Worm (Caenorhabditis elegans) whole organism, L4 larva: ENCODE measurements around the gene R08A2.7.
A peak's percentile ranks its signal among the peaks of the same experiment; 100 is the strongest.
"Not testable (repeated sequence)": the region's sequence is repeated elsewhere in the genome, so short reads cannot be mapped to it uniquely, and the experiment has no call there.

Source experiments
- T20F7.1 ChIP-seq: fragments of 200-800 bp; sonication (Bioruptor generic); optimal IDR thresholded peaks from 2 replicates; lab custom pipeline; 2018; ENCODE audit warnings: mild to moderate bottlenecking, missing genetic modification characterization, missing compliant biosample characterization
- Y48G9A.11 ChIP-seq: fragments of 200-800 bp; sonication (Bioruptor generic); IDR thresholded peaks from 2 replicates; pipeline ENCODE4 v1.3.6; 2022; ENCODE audit warnings: missing genetic modification reagents, missing genetic modification characterization, missing compliant biosample characterization
- Y75B8A.6 ChIP-seq: fragments of 200-800 bp; sonication (Bioruptor generic); IDR thresholded peaks from 2 replicates; pipeline ENCODE4 v1.3.6; 2022; ENCODE audit warnings: missing genetic modification reagents, missing genetic modification characterization, missing compliant biosample characterization
- aha-1 ChIP-seq: fragments of 150-350 bp; peaks from one replicate; lab custom pipeline; 2014; ENCODE audit warnings: missing biosample characterization, missing genetic modification characterization
- attf-4 ChIP-seq: sonication (generic microtip); optimal IDR thresholded peaks from 3 replicates; lab custom pipeline; 2017; ENCODE audit warnings: missing biosample characterization, missing genetic modification characterization
- ceh-20 ChIP-seq: fragments of 200-800 bp; sonication (Bioruptor generic); IDR thresholded peaks from 2 replicates; pipeline ENCODE4 v1.3.6; 2022; ENCODE audit warnings: missing genetic modification reagents, missing genetic modification characterization, missing compliant biosample characterization
- ctbp-1 ChIP-seq: fragments of 200-800 bp; sonication (Bioruptor generic); IDR thresholded peaks from 2 replicates; pipeline ENCODE4 v1.3.6; 2022; ENCODE audit warnings: missing genetic modification reagents, missing genetic modification characterization, missing compliant biosample characterization
- daf-16 ChIP-seq, 3 experiments: sonication (generic microtip); optimal IDR thresholded peaks; 2 replicates each; lab custom pipeline; 2016 to 2017; ENCODE audit warnings: missing genetic modification characterization in 3 of 3, missing genetic modification reagents in 3 of 3, mild to moderate bottlenecking in 2 of 3, missing compliant biosample characterization in 2 of 3, missing biosample characterization in 1 of 3, moderate library complexity in 1 of 3
- dmd-6 ChIP-seq: fragments of 200-800 bp; sonication (Bioruptor generic); IDR thresholded peaks from 2 replicates; pipeline ENCODE4 v1.3.6; 2022; ENCODE audit warnings: missing genetic modification reagents, missing genetic modification characterization, missing compliant biosample characterization
- dmd-9 ChIP-seq: fragments of 200-800 bp; sonication (Bioruptor generic); IDR thresholded peaks from 2 replicates; pipeline ENCODE4 v1.3.6; 2022; ENCODE audit warnings: missing genetic modification reagents, missing genetic modification characterization, missing compliant biosample characterization
- dpl-1 ChIP-seq: fragments of 150-350 bp; optimal IDR thresholded peaks from 2 replicates; lab custom pipeline; 2014; ENCODE audit warnings: missing biosample characterization, missing genetic modification reagents, missing genetic modification characterization
- dve-1 ChIP-seq: sonication (generic microtip); optimal IDR thresholded peaks from 2 replicates; lab custom pipeline; 2017; ENCODE audit warnings: antibody characterized with exemption, mild to moderate bottlenecking, missing genetic modification characterization, missing compliant biosample characterization; ENCODE audit not compliant: insufficient read depth
- egl-43 ChIP-seq: fragments of 200-800 bp; sonication (Bioruptor generic); IDR thresholded peaks from 2 replicates; pipeline ENCODE4 v1.3.6; 2022; ENCODE audit warnings: missing genetic modification reagents, missing genetic modification characterization, missing compliant biosample characterization
- hlh-11 ChIP-seq: fragments of 200-800 bp; sonication (Bioruptor generic); optimal IDR thresholded peaks from 2 replicates; lab custom pipeline; 2018; ENCODE audit warnings: mild to moderate bottlenecking, missing genetic modification characterization, missing compliant biosample characterization
- hlh-30 ChIP-seq: sonication (generic microtip); optimal IDR thresholded peaks from 2 replicates; lab custom pipeline; 2017; ENCODE audit warnings: antibody characterized with exemption, mild to moderate bottlenecking, missing genetic modification characterization, missing compliant biosample characterization; ENCODE audit not compliant: insufficient read depth
- lin-13 ChIP-seq: fragments of 150-350 bp; optimal IDR thresholded peaks from 2 replicates; lab custom pipeline; 2014; ENCODE audit warnings: missing biosample characterization, missing genetic modification reagents, missing genetic modification characterization
- lin-15B ChIP-seq: fragments of 150-350 bp; sonication (generic microtip); optimal IDR thresholded peaks from 3 replicates; lab custom pipeline; 2014; ENCODE audit warnings: missing biosample characterization, missing genetic modification characterization
- lsy-2 ChIP-seq, 2 experiments: fragments of 150-350 bp in 1 of 2; sonication (generic microtip) in 1 of 2; optimal IDR thresholded peaks; 2 replicates each; lab custom pipeline; 2014 to 2017; ENCODE audit warnings: missing biosample characterization in 2 of 2, missing genetic modification characterization in 2 of 2
- mdt-29 ChIP-seq: fragments of 200-800 bp; sonication (Bioruptor generic); IDR thresholded peaks from 2 replicates; pipeline ENCODE4 v1.3.6; 2022; ENCODE audit warnings: missing genetic modification reagents, missing genetic modification characterization, missing compliant biosample characterization
- mes-2 ChIP-seq: sonication (generic microtip); optimal IDR thresholded peaks from 2 replicates; lab custom pipeline; 2016; ENCODE audit warnings: missing genotype, mild to moderate bottlenecking, missing genetic modification characterization, missing compliant biosample characterization; ENCODE audit not compliant: poor library complexity, severe bottlenecking
- nhr-111 ChIP-seq: fragments of 200-800 bp; sonication (Bioruptor generic); optimal IDR thresholded peaks from 2 replicates; lab custom pipeline; 2018; ENCODE audit warnings: mild to moderate bottlenecking, missing genetic modification characterization, missing compliant biosample characterization
- nhr-28 ChIP-seq: fragments of 150-350 bp; optimal IDR thresholded peaks from 2 replicates; lab custom pipeline; 2014; ENCODE audit warnings: missing biosample characterization, missing genetic modification characterization
- nhr-48 ChIP-seq: sonication (generic microtip); optimal IDR thresholded peaks from 2 replicates; lab custom pipeline; 2016; ENCODE audit warnings: mild to moderate bottlenecking, missing genetic modification characterization, missing compliant biosample characterization
- nhr-6 ChIP-seq: fragments of 150-350 bp; optimal IDR thresholded peaks from 2 replicates; lab custom pipeline; 2014; ENCODE audit warnings: missing biosample characterization, missing genetic modification characterization
- nhr-77 ChIP-seq: fragments of 150-350 bp; optimal IDR thresholded peaks from 2 replicates; lab custom pipeline; 2014; ENCODE audit warnings: missing biosample characterization, missing genetic modification characterization
- php-3 ChIP-seq: fragments of 200-800 bp; sonication (Bioruptor generic); IDR thresholded peaks from 2 replicates; pipeline ENCODE4 v1.3.6; 2022; ENCODE audit warnings: missing genetic modification reagents, missing genetic modification characterization, missing compliant biosample characterization
- pqm-1 ChIP-seq: sonication (generic microtip); optimal IDR thresholded peaks from 2 replicates; lab custom pipeline; 2017; ENCODE audit warnings: missing biosample characterization, missing genetic modification characterization
- set-16 ChIP-seq: fragments of 200-800 bp; sonication (Bioruptor generic); IDR thresholded peaks from 2 replicates; pipeline ENCODE4 v1.3.6; 2022; ENCODE audit warnings: missing genetic modification reagents, missing genetic modification characterization, missing compliant biosample characterization
- tra-1 ChIP-seq: fragments of 200-800 bp; sonication (Bioruptor generic); IDR thresholded peaks from 2 replicates; pipeline ENCODE4 v1.3.6; 2022; ENCODE audit warnings: missing genetic modification reagents, missing genetic modification characterization, missing compliant biosample characterization
- unc-62 ChIP-seq, 3 experiments: fragments of 150-350 bp in 1 of 3; sonication (generic microtip); optimal IDR thresholded peaks in 2 of 3; peaks in 1 of 3; 1 replicate in 1 of 3; 2 replicates in 2 of 3; lab custom pipeline; 2014 to 2017; ENCODE audit warnings: missing biosample characterization in 3 of 3, missing genetic modification characterization in 3 of 3, missing genetic modification reagents in 3 of 3, missing genotype in 1 of 3
- zip-2 ChIP-seq: fragments of 150-350 bp; optimal IDR thresholded peaks from 2 replicates; lab custom pipeline; 2014; ENCODE audit warnings: missing biosample characterization, missing genetic modification characterization

The R08A2.7 gene

DNA sequence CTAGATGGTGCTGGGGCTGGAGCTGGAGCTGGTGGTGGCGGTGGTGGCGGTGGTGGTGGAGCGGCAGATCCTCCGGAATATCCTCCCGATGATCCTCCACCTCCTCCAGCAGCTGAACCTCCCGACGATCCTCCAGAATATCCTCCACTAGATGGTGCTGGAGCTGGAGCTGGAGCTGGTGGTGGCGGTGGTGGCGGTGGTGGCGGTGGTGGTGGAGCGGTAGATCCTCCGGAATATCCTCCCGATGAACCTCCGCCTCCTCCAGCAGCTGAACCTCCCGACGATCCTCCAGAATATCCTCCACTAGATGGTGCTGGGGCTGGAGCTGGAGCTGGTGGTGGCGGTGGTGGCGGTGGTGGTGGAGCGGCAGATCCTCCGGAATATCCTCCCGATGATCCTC is 19.8 kb downstream of the R08A2.7 start:
- TF ChIP-seq set-16, result peak; percentile 70

DNA sequence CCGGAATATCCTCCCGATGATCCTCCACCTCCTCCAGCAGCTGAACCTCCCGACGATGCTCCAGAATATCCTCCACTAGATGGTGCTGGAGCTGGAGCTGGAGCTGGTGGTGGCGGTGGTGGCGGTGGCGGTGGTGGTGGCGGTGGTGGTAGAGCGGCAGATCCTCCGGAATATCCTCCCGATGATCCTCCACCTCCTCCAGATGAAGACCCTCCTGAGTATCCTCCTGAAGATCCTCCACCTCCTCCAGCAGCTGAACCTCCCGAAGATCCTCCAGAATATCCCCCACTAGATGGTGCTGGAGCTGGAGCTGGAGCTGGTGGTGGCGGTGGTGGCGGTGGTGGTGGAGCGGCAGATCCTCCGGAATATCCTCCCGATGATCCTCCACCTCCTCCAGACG is 20.3 kb downstream of the R08A2.7 start:
- TF ChIP-seq set-16, result peak; percentile 92

DNA sequence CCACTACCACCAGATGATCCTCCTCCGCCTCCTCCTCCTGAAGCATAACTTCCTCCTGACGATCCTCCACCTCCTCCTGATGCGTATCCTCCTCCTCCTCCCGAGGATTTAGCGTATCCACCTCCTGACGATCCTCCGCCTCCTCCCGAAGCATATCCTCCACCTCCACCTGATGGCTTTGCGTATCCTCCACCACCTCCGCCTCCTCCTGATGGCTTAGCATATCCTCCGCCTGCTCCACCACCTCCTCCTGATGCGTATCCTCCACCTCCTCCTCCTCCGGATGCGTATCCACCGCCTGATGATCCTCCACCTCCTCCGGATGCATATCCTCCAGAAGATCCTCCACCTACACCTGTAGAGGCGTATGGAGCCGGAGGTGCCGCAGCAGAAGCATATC is 21.7 kb downstream of the R08A2.7 start:
- TF ChIP-seq tra-1 (GFP tag; lab: Robert Waterston, UW), result no peak
- TF ChIP-seq set-16, result peak; percentile 87

DNA sequence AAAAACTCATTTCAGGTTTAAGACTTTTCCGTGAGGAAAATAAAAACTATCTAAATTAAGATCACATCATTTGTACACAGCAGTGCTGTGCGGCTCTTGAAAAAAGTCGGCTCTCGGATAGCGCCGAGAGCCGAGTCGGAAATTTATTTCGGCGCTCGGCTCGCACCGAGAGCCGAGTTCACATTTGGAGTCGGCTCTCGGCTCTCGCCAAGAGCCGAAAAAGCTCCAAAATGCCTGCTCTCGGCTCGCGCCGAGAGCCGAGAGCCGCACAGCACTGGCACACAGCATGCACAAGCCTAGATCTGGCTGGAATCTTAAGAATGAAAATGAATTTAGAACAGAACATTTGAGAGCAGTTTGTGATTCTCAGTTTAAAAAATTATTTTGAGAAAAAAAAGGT is 23.9 kb downstream of the R08A2.7 start:
- TF ChIP-seq set-16, result peak; percentile 89
- TF ChIP-seq ceh-20 (GFP tag; lab: Robert Waterston, UW), result no peak

DNA sequence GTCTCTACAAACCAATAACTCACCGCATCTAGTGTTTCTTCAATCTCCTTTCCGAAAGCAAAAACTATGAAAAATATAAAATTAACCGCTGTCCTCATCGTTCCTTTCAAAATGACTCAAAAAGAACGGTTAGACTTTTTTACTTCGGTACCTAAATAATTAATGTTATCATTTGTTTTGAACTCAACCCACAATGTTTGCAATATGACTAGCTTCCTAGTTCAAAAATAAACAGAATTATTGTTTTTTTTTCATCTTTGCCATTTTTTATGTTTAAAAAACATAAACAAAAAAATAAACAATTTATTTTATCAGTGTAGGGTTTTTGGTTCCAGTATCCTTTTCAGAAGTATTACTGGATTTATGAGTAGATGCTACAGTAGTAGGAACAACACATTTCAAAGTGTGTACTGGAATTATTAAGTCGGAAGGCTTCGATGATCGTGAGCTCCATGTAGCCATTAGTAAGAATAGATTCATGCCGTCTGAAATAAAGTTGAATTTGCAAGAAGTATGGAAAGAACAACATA is 25.6 kb downstream of the R08A2.7 start, which contains the start of the genes lipl-8 and Y50E8A.22:
Gene lipl-8 (minus strand): TSS at position 101 of the 530 bp plus-strand sequence.
Gene Y50E8A.22 (minus strand): TSS at position 480 of the 530 bp plus-strand sequence.
- TF ChIP-seq ctbp-1 (GFP tag; lab: Robert Waterston, UW), result no peak
- TF ChIP-seq T20F7.1, result no peak
- no peak for TF ChIP-seq lin-13 (GFP tag; lab: Kevin White, UChicago)
- no peak for TF ChIP-seq hlh-30 (tag; lab: Kevin White, UChicago)
- TF ChIP-seq Y75B8A.6 (GFP tag; lab: Robert Waterston, UW), result no peak
- no peak for TF ChIP-seq zip-2 (tag; lab: Kevin White, UChicago)
- TF ChIP-seq mdt-29, result no peak
- TF ChIP-seq mes-2 (tag; lab: Kevin White, UChicago), result no peak
- no peak for TF ChIP-seq Y48G9A.11 (GFP tag; lab: Robert Waterston, UW)
- TF ChIP-seq hlh-11 (tag; lab: Kevin White, UChicago), result no peak
- TF ChIP-seq php-3 (GFP tag; lab: Robert Waterston, UW), result no peak
- TF ChIP-seq nhr-111 (GFP tag; lab: Kevin White, UChicago), result no peak
- TF ChIP-seq lin-15B (tag; lab: Kevin White, UChicago), result no peak

DNA sequence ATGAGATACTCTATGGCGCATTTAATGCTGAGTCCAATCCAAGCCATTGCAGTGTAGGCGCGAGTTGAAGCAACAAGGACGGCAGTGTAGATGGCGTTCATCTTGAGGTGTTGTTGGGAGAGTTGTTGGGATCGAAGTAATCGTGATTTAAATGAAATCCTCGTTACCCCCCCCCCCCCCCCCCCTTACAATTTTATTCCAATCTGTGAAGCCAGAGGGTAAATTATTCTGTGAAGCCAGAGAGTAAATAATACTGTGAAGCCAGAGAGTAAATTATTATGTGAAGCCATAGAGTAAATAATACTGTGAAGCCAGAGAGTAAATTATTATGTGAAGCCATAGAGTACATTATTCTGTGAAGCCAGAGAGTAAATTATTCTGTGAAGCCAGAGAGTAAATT is 27.2 kb downstream of the R08A2.7 start, which contains the start of gene nspa-10:
Gene nspa-10 (minus strand): TSS at position 101 of the 400 bp plus-strand sequence.
- TF ChIP-seq egl-43 (GFP tag; lab: Robert Waterston, UW); unc-62 (GFP tag; optimal IDR thresholded peaks at IDR 0.05 in 1 of 2; lab: Kevin White, UChicago); unc-62 (tag; optimal IDR thresholded peaks at IDR 0.05; lab: Kevin White, UChicago); T20F7.1: not testable (repeated sequence)

DNA sequence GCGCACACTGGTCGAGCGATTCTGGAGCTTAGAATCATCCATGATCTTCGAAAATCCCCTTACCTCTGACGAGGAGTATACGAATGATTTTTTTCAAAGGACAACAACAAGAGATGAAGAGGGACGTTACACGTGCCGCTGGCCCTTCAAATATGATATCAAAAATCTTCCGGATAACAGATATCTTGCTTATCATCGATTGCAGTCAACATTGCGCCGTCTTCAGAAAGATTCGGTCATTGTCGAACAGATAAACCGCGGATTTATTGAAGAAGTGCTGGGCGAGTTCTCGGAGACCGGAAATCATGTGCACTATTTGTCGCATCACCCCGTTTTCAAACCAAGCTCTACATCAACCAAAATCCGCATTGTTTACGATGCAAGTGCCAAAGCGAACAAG is 39.4 kb downstream of the R08A2.7 start:
- TF ChIP-seq unc-62 (GFP tag; optimal IDR thresholded peaks at IDR 0.05 in 1 of 2; lab: Kevin White, UChicago) (peak in 1 of 2 experiments; percentile 84), unc-62 (tag; optimal IDR thresholded peaks at IDR 0.05; lab: Kevin White, UChicago) (no peak), attf-4 (no peak), aha-1 (tag; lab: Kevin White, UChicago) (peak; percentile 84)

DNA sequence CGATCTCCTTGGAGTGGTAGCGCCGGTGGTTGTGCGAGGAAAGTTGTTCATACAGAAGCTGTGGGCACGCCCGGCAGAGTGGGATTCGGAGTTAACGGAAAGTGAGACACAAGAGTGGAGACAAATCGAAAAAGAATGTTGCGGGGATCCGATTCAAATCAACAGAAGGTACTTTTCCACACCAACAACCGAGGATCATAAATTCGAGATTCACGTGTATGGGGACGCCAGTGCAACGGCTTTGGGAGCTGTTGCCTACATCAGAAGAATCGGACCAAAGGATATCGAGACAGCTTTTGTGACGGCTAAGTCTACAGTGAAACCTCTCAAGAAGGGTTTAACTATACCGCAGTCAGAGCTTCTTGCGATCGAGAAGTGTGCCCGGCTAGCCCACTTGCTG is 40.5 kb downstream of the R08A2.7 start:
- TF ChIP-seq unc-62 (GFP tag; optimal IDR thresholded peaks at IDR 0.05 in 1 of 2; lab: Kevin White, UChicago), result peak in 1 of 2 experiments; percentile 87
- no peak for TF ChIP-seq unc-62 (tag; optimal IDR thresholded peaks at IDR 0.05; lab: Kevin White, UChicago)
- no peak for TF ChIP-seq lin-13 (GFP tag; lab: Kevin White, UChicago)

DNA sequence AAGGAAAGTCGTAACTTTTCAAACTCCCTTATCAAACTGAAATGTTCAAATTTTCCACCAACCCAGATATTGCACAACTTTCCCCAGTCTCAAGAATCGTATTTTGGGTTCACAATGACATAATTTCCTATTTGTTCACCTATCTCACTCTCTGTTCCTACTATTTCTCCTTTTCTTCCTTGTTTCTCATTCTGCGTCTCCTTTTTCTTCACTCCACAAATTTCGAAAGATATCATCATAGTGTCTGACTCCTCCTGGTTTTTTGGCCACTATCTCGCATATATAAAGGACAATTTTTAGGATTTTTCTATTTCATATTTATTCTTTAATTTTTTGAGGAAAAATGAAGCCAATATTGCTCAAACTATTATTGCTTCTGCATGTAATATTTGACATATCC is 49.9 kb downstream of the R08A2.7 start, which contains the start of gene haf-7:
Gene haf-7 (plus strand): TSS at position 211 of the 400 bp plus-strand sequence.
- peak; percentile 87 for TF ChIP-seq nhr-28 (tag; lab: Kevin White, UChicago)
- no peak for TF ChIP-seq daf-16 (GFP tag; optimal IDR thresholded peaks at IDR 0.05; lab: Kevin White, UChicago)
- peak; percentile 36 for TF ChIP-seq daf-16 (tag; optimal IDR thresholded peaks at IDR 0.05; lab: Kevin White, UChicago)
- TF ChIP-seq dmd-6, result peak; percentile 38; the same call in 1 of the 2 replicates
- peak; percentile 32 for TF ChIP-seq hlh-11 (tag; lab: Kevin White, UChicago)
- peak in 1 of 2 experiments; percentile 6 for TF ChIP-seq unc-62 (GFP tag; optimal IDR thresholded peaks at IDR 0.05 in 1 of 2; lab: Kevin White, UChicago)
- TF ChIP-seq unc-62 (tag; optimal IDR thresholded peaks at IDR 0.05; lab: Kevin White, UChicago), result no peak
- TF ChIP-seq dmd-9 (GFP tag; lab: Robert Waterston, UW), result no peak
- TF ChIP-seq zip-2 (tag; lab: Kevin White, UChicago), result peak; percentile 40
- peak; percentile 37 for TF ChIP-seq pqm-1 (tag; lab: Kevin White, UChicago)
- TF ChIP-seq nhr-77 (tag; lab: Kevin White, UChicago), result peak; percentile 36
- TF ChIP-seq lsy-2 (tag; optimal IDR thresholded peaks at IDR 0.05; lab: Kevin White, UChicago), result no peak
- TF ChIP-seq nhr-111 (GFP tag; lab: Kevin White, UChicago), result no peak
- TF ChIP-seq dpl-1, result peak; percentile 3
- TF ChIP-seq nhr-48, result peak; percentile 21
- peak; percentile 68 for TF ChIP-seq dve-1
- TF ChIP-seq nhr-6 (tag; lab: Kevin White, UChicago), result peak; percentile 45
- TF ChIP-seq, all 104 proteins: peak for 12
